Worm (Caenorhabditis elegans): ENCODE measurements around the gene egl-8.
A peak's percentile ranks its signal among the peaks of the same experiment; 100 is the strongest.

egl-8 gene

DNA sequence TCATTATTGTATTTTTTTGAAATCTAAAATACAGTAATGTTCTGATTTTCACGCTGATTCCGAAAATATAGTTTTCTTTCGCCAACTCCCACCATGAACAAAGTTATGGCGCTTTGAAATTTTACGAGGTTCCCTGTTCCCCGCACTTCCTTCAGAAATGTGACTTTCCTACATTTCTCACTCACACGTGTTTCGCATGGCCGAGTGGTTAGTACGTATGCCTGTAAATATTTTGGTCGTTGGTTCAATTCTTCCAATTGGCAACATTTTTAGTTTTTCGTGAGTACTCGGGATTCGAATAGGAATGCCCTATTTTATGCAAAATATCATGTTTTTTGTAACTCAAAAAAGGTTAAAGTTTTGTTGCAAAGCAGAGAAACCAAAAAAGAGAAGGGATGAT lies 32.7 kb downstream of the egl-8 start (continued):
- peak in 1 of 2 experiments; percentile 67 for TF ChIP-seq lin-35 (GFP tag; optimal IDR thresholded peaks at IDR 0.05)
- TF ChIP-seq aly-2 (tag; optimal IDR thresholded peaks at IDR 0.05) = peak; percentile 27
- peak; percentile 15 for TF ChIP-seq ceh-8 (GFP tag; optimal IDR thresholded peaks at IDR 0.05)
- peak; percentile 28 to 37 for TF ChIP-seq efl-1 (optimal IDR thresholded peaks at IDR 0.05)
- peak; percentile 33 to 95 for TF ChIP-seq efl-1 (GFP tag; optimal IDR thresholded peaks at IDR 0.05 in 1 of 2)
- no peak for TF ChIP-seq ztf-4 (tag; optimal IDR thresholded peaks at IDR 0.05)
- peak in 1 of 2 experiments; percentile 68 for TF ChIP-seq mdl-1 (tag; optimal IDR thresholded peaks at IDR 0.05)
- peak; percentile 21 for TF ChIP-seq unc-130 (tag; optimal IDR thresholded peaks at IDR 0.05)
- no peak for TF ChIP-seq ceh-90 (tag; optimal IDR thresholded peaks at IDR 0.05)
- TF ChIP-seq lir-3 (tag; optimal IDR thresholded peaks at IDR 0.05; ENCODE audit: poor library complexity) = no peak
- TF ChIP-seq efl-3 (GFP tag; optimal IDR thresholded peaks at IDR 0.05) = peak; percentile 20
- TF ChIP-seq elt-2 (tag; optimal IDR thresholded peaks at IDR 0.05) = peak; percentile 35
- TF ChIP-seq nhr-20 (tag; optimal IDR thresholded peaks at IDR 0.05) = peak; percentile 53

ce11 chrV:55946-56345 lies 35.3 kb downstream of the egl-8 start, which contains the start of gene srt-52:
Gene srt-52 (minus strand): TSS chrV:56046.
- TF ChIP-seq C04F5.9 (tag; optimal IDR thresholded peaks at IDR 0.05) (no peak), aha-1 (tag; optimal IDR thresholded peaks at IDR 0.05) (no peak), Y116A8C.19 (tag; optimal IDR thresholded peaks at IDR 0.05; ENCODE audit: borderline replicate concordance) (no peak), egl-27 (tag; optimal IDR thresholded peaks at IDR 0.05) (no peak), nhr-237 (tag; optimal IDR thresholded peaks at IDR 0.05) (no peak), nhr-76 (tag; optimal IDR thresholded peaks at IDR 0.05) (no peak), blmp-1 (tag; optimal IDR thresholded peaks at IDR 0.05) (no peak), C34B4.2 (tag; optimal IDR thresholded peaks at IDR 0.05) (no peak), swsn-7 (tag; optimal IDR thresholded peaks at IDR 0.05) (no peak), skn-1 (tag; optimal IDR thresholded peaks at IDR 0.05) (no peak)

- TF ChIP-seq sup-37 (GFP tag; optimal IDR thresholded peaks at IDR 0.05) (no peak), lin-35 (GFP tag; optimal IDR thresholded peaks at IDR 0.05) (no peak), nhr-237 (tag; optimal IDR thresholded peaks at IDR 0.05) (no peak), unc-98 (GFP tag; IDR thresholded peaks at IDR 0.05) (no peak), nhr-12 (tag; optimal IDR thresholded peaks at IDR 0.05) (no peak), pqm-1 (tag; optimal IDR thresholded peaks at IDR 0.05) (no peak), elt-3 (tag; optimal IDR thresholded peaks at IDR 0.05) (peak in 2 of 6 experiments; percentile 12 to 17), irx-1 (tag; optimal IDR thresholded peaks at IDR 0.05) (no peak), zip-4 (GFP tag; optimal IDR thresholded peaks at IDR 0.05) (no peak), fos-1 (tag; optimal IDR thresholded peaks at IDR 0.05) (no peak), efl-1 (optimal IDR thresholded peaks at IDR 0.05) (no peak), efl-1 (GFP tag; optimal IDR thresholded peaks at IDR 0.05 in 1 of 2) (peak in 1 of 2 experiments; percentile 47), fkh-8 (tag; optimal IDR thresholded peaks at IDR 0.05) (no peak), sox-4 (tag; optimal IDR thresholded peaks at IDR 0.05) (no peak), mdl-1 (tag; optimal IDR thresholded peaks at IDR 0.05) (no peak), C04F5.9 (tag; optimal IDR thresholded peaks at IDR 0.05) (no peak), nhr-85 (tag) (peak; percentile 25), unc-130 (tag; optimal IDR thresholded peaks at IDR 0.05) (no peak), aha-1 (tag; optimal IDR thresholded peaks at IDR 0.05) (no peak)
These were observed 38.4 kb downstream of the egl-8 start, which contains the start of gene cyp-29A3 for ce11 chrV:58971-59370. Gene cyp-29A3 (plus strand): TSS chrV:59239.

DNA sequence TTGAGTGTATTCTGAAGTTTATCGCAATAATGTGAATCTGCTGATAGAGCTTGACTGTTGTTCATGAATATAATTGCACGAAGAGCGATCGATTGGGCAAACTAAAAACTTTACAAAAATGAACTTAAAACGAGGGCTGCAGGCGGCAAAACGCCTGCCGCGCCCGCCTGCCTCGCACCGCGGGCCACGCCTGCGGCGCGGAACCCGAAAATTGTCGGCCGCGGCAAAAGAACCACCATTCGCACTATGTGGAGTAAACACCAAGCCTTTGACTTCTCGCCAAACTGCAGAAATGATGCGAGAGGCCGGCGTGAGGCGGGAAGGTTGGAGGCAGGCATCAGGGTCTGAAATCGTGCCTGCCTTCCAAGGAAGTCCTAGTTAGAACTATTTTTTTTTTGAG lies 43.3 kb downstream of the egl-8 start:
- 0 out of 2 replicates have a peak, but pooled peaks have one; percentile 9 for TF ChIP-seq ets-5 (GFP tag; IDR thresholded peaks at IDR 0.05)
- TF ChIP-seq vab-15 (tag; optimal IDR thresholded peaks at IDR 0.05) = no peak

DNA sequence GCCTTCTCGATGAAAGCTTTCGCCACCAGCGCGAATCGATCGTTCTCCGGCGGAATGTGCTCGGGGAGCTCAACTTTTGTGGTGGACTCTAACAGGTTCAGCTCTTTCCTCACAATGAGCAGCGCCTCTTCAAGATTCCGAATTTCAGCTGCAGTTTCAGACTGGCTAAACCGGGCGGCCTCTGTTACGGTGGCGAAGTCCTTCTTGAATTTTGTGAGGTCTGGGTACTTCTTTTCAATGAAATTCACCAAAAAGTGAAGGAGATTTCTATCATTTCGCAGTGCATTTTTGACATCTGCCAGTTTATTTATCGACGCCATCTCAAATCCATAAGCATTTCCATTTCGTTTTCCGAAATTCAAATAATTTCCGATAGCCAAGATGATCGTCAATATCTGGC lies 45.9 kb downstream of the egl-8 start:
- no peak for TF ChIP-seq isw-1 (GFP tag; IDR thresholded peaks at IDR 0.05)

All from whole organism, L1 larva.